Fruit fly (Drosophila melanogaster) Kc167 (cell line): Measurements from ENCODE around the gene CG17996.

ENCODE experiments used
- Myc ChIP-seq: fragments of >200 bp; optimal IDR thresholded peaks from 2 replicates; lab custom pipeline; 2017; ENCODE audit warnings: missing external identifiers
- Sin3A ChIP-seq: fragments of >200 bp; optimal IDR thresholded peaks from 2 replicates; lab custom pipeline; 2018; ENCODE audit warnings: missing external identifiers
- h ChIP-seq: fragments of >200 bp; optimal IDR thresholded peaks from 3 replicates; lab custom pipeline; 2018; ENCODE audit warnings: missing external identifiers
- insv ChIP-seq: fragments of >200 bp; optimal IDR thresholded peaks from 3 replicates; lab custom pipeline; 2018; ENCODE audit warnings: missing external identifiers
- psq ChIP-seq: fragments of >200 bp; optimal IDR thresholded peaks from 2 replicates; lab custom pipeline; 2017; ENCODE audit warnings: missing external identifiers
- ttk ChIP-seq: sonication (Bioruptor generic); optimal IDR thresholded peaks from 2 replicates; lab custom pipeline; 2017; ENCODE audit warnings: missing external identifiers

- TF ChIP-seq psq (lab: Kevin White, UChicago) (peak; percentile 65), Sin3A (lab: Kevin White, UChicago) (no peak), ttk (lab: Kevin White, UChicago) (no peak), insv (lab: Kevin White, UChicago) (no peak), h (lab: Kevin White, UChicago) (no peak), Myc (no peak)
Measured at dm6 chr2L:16727578-16728023, 3.2 kb downstream of the CG17996 start, which contains the start of gene VhaSFD.
